Worm (Caenorhabditis elegans): ENCODE measurements around the gene lgc-13.

- no peak for TF ChIP-seq him-1 (tag; optimal IDR thresholded peaks at IDR 0.05)
- TF ChIP-seq dao-5 (tag; optimal IDR thresholded peaks at IDR 0.05), result no peak
- TF ChIP-seq W03F9.2 (tag; optimal IDR thresholded peaks at IDR 0.05), result no peak
These were observed at the start of gene lgc-13, which contains the start of gene W03G11.2 for ce11 chrX:12108517-12109216.

Measured in whole organism, L4/young adult.